Worm (Caenorhabditis elegans) whole organism, young adult: ENCODE measurements around the gene F58D2.5.

ENCODE experiments used
- C17E4.6 ChIP-seq: fragments of 200-800 bp; sonication (Bioruptor generic); IDR thresholded peaks from 2 replicates; pipeline ENCODE4 v1.3.6; 2022; ENCODE audit warnings: missing genetic modification reagents, missing genetic modification characterization, missing compliant biosample characterization
- F49E8.2 ChIP-seq: sonication (generic microtip); optimal IDR thresholded peaks from 3 replicates; lab custom pipeline; 2017; ENCODE audit warnings: missing genetic modification characterization, mild to moderate bottlenecking, missing compliant biosample characterization, antibody characterized with exemption, moderate library complexity; ENCODE audit not compliant: insufficient read depth
- T07F8.4 ChIP-seq: sonication (generic microtip); optimal IDR thresholded peaks from 2 replicates; lab custom pipeline; 2016; ENCODE audit warnings: mild to moderate bottlenecking, missing genetic modification characterization, moderate library complexity, missing compliant biosample characterization
- ama-1 ChIP-seq, 3 experiments: fragments of 150-350 bp in 1 of 3; sonication (generic microtip) in 2 of 3; optimal IDR thresholded peaks; 2 replicates each; lab custom pipeline; 2014 to 2018; ENCODE audit warnings: missing biosample characterization in 2 of 3, missing genetic modification characterization in 2 of 3, missing genetic modification reagents in 2 of 3
- aptf-3 ChIP-seq: fragments of 200-800 bp; sonication (Bioruptor generic); IDR thresholded peaks from 2 replicates; pipeline ENCODE4 v1.3.6; 2022; ENCODE audit warnings: missing genetic modification characterization, missing compliant biosample characterization
- dox-1 ChIP-seq: fragments of 200-800 bp; sonication (Bioruptor generic); IDR thresholded peaks from 2 replicates; pipeline ENCODE4 v1.3.6; 2022; ENCODE audit warnings: missing genetic modification reagents, missing genetic modification characterization, missing compliant biosample characterization
- fkh-3 ChIP-seq: sonication (generic microtip); optimal IDR thresholded peaks from 2 replicates; lab custom pipeline; 2016; ENCODE audit warnings: mild to moderate bottlenecking, missing genetic modification characterization, missing compliant biosample characterization
- sea-2 ChIP-seq: fragments of 200-800 bp; sonication (Bioruptor generic); IDR thresholded peaks from 2 replicates; pipeline ENCODE4 v1.3.6; 2022; ENCODE audit warnings: missing genetic modification characterization, missing compliant biosample characterization
- zfh-2 ChIP-seq: fragments of 200-800 bp; sonication (Bioruptor generic); conservative IDR thresholded peaks from 2 replicates; pipeline ENCODE4 v1.3.6; 2022; ENCODE audit warnings: missing genetic modification reagents, missing genetic modification characterization, missing compliant biosample characterization
- ztf-18 ChIP-seq: sonication (generic microtip); optimal IDR thresholded peaks from 2 replicates; lab custom pipeline; 2016; ENCODE audit warnings: missing genotype, mild to moderate bottlenecking, missing genetic modification characterization, missing compliant biosample characterization

- TF ChIP-seq F49E8.2 (tag; lab: Kevin White, UChicago): no peak
- TF ChIP-seq ztf-18 (tag; lab: Kevin White, UChicago): no peak
- no peak for TF ChIP-seq T07F8.4 (tag; lab: Kevin White, UChicago)
- TF ChIP-seq dox-1 (GFP tag; lab: Robert Waterston, UW): no peak
- no peak for TF ChIP-seq sea-2 (GFP tag; lab: Robert Waterston, UW)
- no peak for TF ChIP-seq fkh-3
- no peak for TF ChIP-seq zfh-2 (GFP tag; lab: Robert Waterston, UW)
- no peak for TF ChIP-seq C17E4.6 (GFP tag; lab: Robert Waterston, UW)
- TF ChIP-seq ama-1 (optimal IDR thresholded peaks at IDR 0.05; lab: Kevin White, UChicago): no peak
- no peak for TF ChIP-seq ama-1 (GFP tag; optimal IDR thresholded peaks at IDR 0.05; lab: Kevin White, UChicago)
- no peak for TF ChIP-seq aptf-3 (GFP tag; lab: Robert Waterston, UW)
Measured at ce11 chrIV:13167534-13167933, 25.6 kb downstream of the F58D2.5 start.
